Worm (Caenorhabditis elegans): ENCODE data around the gene ZK546.4.

The ZK546.4 gene

DNA sequence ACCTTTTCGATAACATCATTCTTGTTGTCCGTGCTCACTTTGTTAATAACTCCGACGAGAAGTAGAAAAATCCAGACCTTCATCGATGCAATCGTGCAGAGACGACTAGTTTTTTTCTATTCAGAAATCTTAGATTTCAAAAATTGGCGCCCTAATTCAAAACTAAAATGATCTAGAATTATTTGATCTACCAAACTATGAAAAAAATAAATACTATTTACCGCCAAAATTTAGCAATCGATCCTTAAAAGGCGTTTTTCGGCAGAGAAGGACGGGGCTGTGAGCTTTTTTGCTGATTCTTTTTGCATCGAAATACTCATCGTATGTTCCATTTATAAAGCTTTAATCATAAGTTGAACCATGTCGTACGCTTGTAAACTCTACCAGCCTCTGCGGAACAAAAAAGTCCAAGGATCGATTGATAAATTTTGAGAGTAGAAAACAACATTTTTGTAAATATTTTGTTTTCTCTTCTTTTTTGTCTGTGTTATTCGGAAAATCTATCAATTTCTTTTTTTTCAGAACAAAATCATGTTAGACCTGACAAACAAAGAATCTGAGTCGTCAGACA is 11.6 kb downstream of the ZK546.4 start, which contains the start of the genes try-1 and zyg-12:
Gene try-1, minus strand, starts transcription at position 148 of the 571 bp plus-strand sequence.
Gene zyg-12, plus strand, starts transcription at position 521 of the 571 bp plus-strand sequence.
- TF ChIP-seq flt-1 (GFP tag; IDR thresholded peaks at IDR 0.05) (no peak), aly-1 (tag; optimal IDR thresholded peaks at IDR 0.05) (no peak), pes-1 (GFP tag; IDR thresholded peaks at IDR 0.05) (no peak), ceh-36 (tag; optimal IDR thresholded peaks at IDR 0.05) (no peak)

DNA sequence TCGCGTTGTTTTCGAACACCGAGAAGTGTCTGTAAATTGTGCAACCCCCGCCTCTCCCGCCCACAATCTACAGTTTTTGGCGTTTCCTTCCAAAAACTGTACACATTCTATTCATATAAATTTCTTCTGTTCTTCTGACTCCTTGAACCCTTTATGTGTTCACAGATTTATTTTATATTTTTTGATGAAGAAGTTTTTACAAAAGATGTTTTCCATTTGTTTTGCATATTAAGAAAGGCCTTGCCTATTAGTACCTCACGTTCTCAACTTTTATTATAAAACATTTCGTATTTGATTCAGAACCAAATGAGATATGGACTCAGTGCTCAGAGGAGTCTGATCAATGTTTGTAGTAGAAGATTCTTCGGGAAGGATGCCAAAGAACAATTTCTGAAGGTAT is 15.4 kb downstream of the ZK546.4 start, which contains the start of gene ndx-3:
Gene ndx-3, plus strand, starts transcription at position 301 of the 400 bp plus-strand sequence.
- TF ChIP-seq pes-1 (GFP tag; IDR thresholded peaks at IDR 0.05), result no peak
- no peak for TF ChIP-seq scrt-1 (GFP tag; IDR thresholded peaks at IDR 0.05)
- no peak for TF ChIP-seq sea-1 (GFP tag; conservative IDR thresholded peaks at IDR 0.05)
- TF ChIP-seq ama-1 (optimal IDR thresholded peaks at IDR 0.05), result no peak
- TF ChIP-seq hmg-4 (GFP tag; optimal IDR thresholded peaks at IDR 0.05), result no peak
- TF ChIP-seq tbx-37 (GFP tag; conservative IDR thresholded peaks at IDR 0.05), result no peak
- TF ChIP-seq ceh-36 (tag; optimal IDR thresholded peaks at IDR 0.05), result no peak
- no peak for TF ChIP-seq flt-1 (GFP tag; IDR thresholded peaks at IDR 0.05)
- TF ChIP-seq tra-4 (tag; optimal IDR thresholded peaks at IDR 0.05), result no peak
- no peak for TF ChIP-seq hmbx-1 (tag; optimal IDR thresholded peaks at IDR 0.05)
- no peak for TF ChIP-seq ets-7 (tag; optimal IDR thresholded peaks at IDR 0.05)

DNA sequence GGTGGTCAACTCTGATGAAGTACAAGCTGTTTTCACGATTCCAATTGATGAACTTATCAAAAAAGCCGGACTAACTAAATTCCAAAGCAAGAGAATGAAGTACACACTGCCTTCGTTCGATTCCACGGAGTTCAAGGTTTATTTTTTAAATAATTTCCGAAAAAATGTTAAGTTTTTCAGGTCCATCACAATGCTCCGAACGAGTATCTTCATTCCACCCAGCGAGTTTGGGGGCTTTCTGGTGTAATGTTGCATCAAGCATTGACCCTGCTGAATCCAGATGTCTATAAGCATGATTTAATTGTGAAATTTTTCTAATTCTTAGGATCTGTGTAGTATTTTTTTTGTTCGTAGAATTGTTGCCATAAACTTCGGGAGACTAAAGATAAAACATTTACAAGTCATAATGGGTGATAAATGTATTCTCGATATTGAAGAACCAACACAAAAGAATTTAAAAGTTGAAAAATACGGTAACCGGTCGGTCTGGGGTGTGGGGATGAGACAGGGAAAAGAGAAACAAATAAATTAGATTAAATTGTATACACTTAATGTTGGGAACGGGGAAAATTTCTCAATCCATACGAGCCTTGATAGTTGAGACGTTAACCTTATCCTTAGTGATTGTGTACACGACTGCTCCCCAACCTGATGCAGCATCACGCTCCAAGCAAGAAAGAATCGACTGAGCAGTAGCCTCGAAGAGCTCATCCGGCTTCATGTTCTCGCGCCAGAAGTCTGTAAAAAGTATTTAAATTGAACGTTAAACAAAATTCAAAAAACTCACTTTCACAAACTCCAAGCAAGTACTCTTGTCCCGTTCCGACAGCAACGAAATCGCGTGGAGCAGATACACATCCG is 16.5 kb downstream of the ZK546.4 start:
- TF ChIP-seq ceh-13 (GFP tag; optimal IDR thresholded peaks at IDR 0.05) (no peak), aly-1 (tag; optimal IDR thresholded peaks at IDR 0.05) (no peak), hmbx-1 (tag; optimal IDR thresholded peaks at IDR 0.05) (no peak), pes-1 (GFP tag; IDR thresholded peaks at IDR 0.05) (no peak), ceh-36 (tag; optimal IDR thresholded peaks at IDR 0.05) (no peak), F13C5.2 (tag; optimal IDR thresholded peaks at IDR 0.05) (no peak)

DNA sequence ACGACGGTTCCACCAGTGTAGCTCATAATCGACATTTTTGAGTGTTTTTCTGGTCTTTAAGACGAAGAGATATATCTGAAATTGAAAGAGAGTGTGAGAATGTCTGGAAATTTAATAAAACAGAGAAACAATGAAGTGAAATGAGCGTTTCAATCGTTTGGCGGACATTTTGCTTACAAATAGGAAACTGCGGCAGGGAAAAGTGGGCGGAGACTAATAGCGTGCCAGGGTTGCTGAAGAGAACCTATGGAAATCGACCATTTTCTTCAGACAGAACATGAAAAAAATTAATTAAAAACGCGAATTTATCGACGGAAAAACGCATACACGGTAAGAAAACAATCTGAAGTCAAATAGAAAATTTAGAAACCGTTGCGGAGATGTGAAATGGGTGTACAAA is 17.5 kb downstream of the ZK546.4 start, which contains the start of gene pbs-3:
Gene pbs-3, minus strand, starts transcription at position 75 of the 400 bp plus-strand sequence.
- TF ChIP-seq ets-7 (tag; optimal IDR thresholded peaks at IDR 0.05) (peak; percentile 3), hnd-1 (tag; optimal IDR thresholded peaks at IDR 0.05) (no peak), hmbx-1 (tag; optimal IDR thresholded peaks at IDR 0.05) (no peak), ceh-13 (GFP tag; optimal IDR thresholded peaks at IDR 0.05) (no peak), hmg-4 (GFP tag; optimal IDR thresholded peaks at IDR 0.05) (no peak), ama-1 (optimal IDR thresholded peaks at IDR 0.05) (no peak), pes-1 (GFP tag; IDR thresholded peaks at IDR 0.05) (no peak; the same call in 1 of the 2 replicates), aly-1 (tag; optimal IDR thresholded peaks at IDR 0.05) (no peak), tra-4 (tag; optimal IDR thresholded peaks at IDR 0.05) (no peak), tbx-11 (GFP tag; IDR thresholded peaks at IDR 0.05) (no peak), flt-1 (GFP tag; IDR thresholded peaks at IDR 0.05) (no peak), scrt-1 (GFP tag; IDR thresholded peaks at IDR 0.05) (no peak), ceh-36 (tag; optimal IDR thresholded peaks at IDR 0.05) (no peak), tbx-37 (GFP tag; conservative IDR thresholded peaks at IDR 0.05) (peak; percentile 54; the same call in 1 of the 2 replicates), B0310.2 (tag; optimal IDR thresholded peaks at IDR 0.05) (no peak), sea-1 (GFP tag; conservative IDR thresholded peaks at IDR 0.05) (0 out of 2 replicates have a peak, but pooled peaks have one; percentile 23), F13C5.2 (tag; optimal IDR thresholded peaks at IDR 0.05) (peak; percentile 16)

DNA sequence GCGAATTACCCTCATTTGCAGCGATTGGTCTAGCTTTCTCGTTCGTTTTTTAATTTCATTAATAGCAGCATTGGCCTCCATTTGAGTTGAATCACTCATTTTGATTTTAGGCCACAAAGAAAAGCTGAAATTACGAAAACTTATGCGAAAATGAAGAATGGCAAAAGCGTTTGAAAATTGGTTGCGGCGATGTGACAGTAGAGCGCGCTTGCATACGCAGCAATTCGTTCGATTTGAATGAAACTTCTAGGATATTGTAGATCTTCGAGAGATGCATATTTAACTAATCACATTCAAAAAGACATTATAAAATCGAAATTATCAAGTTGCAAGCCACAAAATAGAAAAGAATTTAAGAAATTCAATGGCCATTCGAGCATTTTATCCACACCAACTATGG is 21.9 kb downstream of the ZK546.4 start, which contains the start of gene ulp-2:
Gene ulp-2, minus strand, starts transcription at position 158 of the 400 bp plus-strand sequence.
- TF ChIP-seq aly-1 (tag; optimal IDR thresholded peaks at IDR 0.05) (no peak), ceh-36 (tag; optimal IDR thresholded peaks at IDR 0.05) (no peak), ama-1 (optimal IDR thresholded peaks at IDR 0.05) (no peak), tra-4 (tag; optimal IDR thresholded peaks at IDR 0.05) (no peak), tbx-11 (GFP tag; IDR thresholded peaks at IDR 0.05) (no peak), B0310.2 (tag; optimal IDR thresholded peaks at IDR 0.05) (no peak), scrt-1 (GFP tag; IDR thresholded peaks at IDR 0.05) (no peak), flt-1 (GFP tag; IDR thresholded peaks at IDR 0.05) (no peak), ets-7 (tag; optimal IDR thresholded peaks at IDR 0.05) (no peak)

DNA sequence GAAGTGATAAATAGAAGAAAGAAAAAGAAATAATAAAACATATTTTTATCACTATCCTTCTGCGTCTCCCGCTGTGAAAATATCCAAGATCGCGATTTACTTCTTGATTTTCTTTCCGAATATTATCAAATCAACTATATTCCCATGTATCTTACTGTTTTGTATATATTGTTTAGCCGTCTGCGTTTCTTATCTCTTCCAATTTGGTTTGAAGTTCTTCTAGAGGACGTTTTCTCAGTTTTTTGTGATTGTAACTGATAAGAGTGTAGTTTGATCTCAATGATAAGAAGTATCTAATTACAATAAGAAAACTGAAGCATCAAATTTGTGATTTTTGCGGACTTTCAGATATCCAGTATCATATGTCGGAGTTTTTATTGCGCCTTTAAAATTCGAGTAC is 22.8 kb downstream of the ZK546.4 start:
- no peak for TF ChIP-seq ama-1 (optimal IDR thresholded peaks at IDR 0.05)
- TF ChIP-seq aly-1 (tag; optimal IDR thresholded peaks at IDR 0.05), result no peak
- TF ChIP-seq sea-1 (GFP tag; conservative IDR thresholded peaks at IDR 0.05), result no peak
- TF ChIP-seq scrt-1 (GFP tag; IDR thresholded peaks at IDR 0.05), result no peak
- no peak for TF ChIP-seq B0310.2 (tag; optimal IDR thresholded peaks at IDR 0.05)
- no peak for TF ChIP-seq flt-1 (GFP tag; IDR thresholded peaks at IDR 0.05)
- TF ChIP-seq ceh-13 (GFP tag; optimal IDR thresholded peaks at IDR 0.05), result no peak
- TF ChIP-seq ets-7 (tag; optimal IDR thresholded peaks at IDR 0.05), result no peak
- no peak for TF ChIP-seq ceh-36 (tag; optimal IDR thresholded peaks at IDR 0.05)
- no peak for TF ChIP-seq pes-1 (GFP tag; IDR thresholded peaks at IDR 0.05)
- TF ChIP-seq F13C5.2 (tag; optimal IDR thresholded peaks at IDR 0.05), result no peak
- TF ChIP-seq tbx-11 (GFP tag; IDR thresholded peaks at IDR 0.05), result no peak
- TF ChIP-seq tbx-37 (GFP tag; conservative IDR thresholded peaks at IDR 0.05), result no peak
- no peak for TF ChIP-seq tra-4 (tag; optimal IDR thresholded peaks at IDR 0.05)
- no peak for TF ChIP-seq hmg-4 (GFP tag; optimal IDR thresholded peaks at IDR 0.05)
- no peak for TF ChIP-seq hnd-1 (tag; optimal IDR thresholded peaks at IDR 0.05)
- TF ChIP-seq hmbx-1 (tag; optimal IDR thresholded peaks at IDR 0.05), result no peak

DNA sequence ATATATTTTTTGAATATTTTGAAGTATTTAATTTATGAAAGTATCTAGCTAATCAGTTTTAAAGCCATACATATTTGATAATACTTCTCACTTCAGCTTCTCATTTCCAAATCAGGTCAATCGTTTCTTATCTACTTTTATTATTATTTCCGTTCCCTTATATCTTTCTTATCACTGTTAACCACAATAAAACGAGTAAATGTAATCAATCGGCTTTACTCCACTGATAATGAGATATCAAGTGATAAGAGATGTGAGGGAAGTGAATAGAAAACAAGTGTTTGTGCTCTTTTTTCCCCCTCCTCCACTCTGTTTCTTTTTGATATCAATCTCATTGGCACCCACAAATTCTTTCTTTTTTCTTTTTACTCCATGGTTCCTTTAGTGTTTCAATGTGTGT is 28.7 kb downstream of the ZK546.4 start:
- no peak for TF ChIP-seq hnd-1 (tag; optimal IDR thresholded peaks at IDR 0.05)
- no peak for TF ChIP-seq tbx-11 (GFP tag; IDR thresholded peaks at IDR 0.05)
- no peak for TF ChIP-seq pes-1 (GFP tag; IDR thresholded peaks at IDR 0.05)
- no peak for TF ChIP-seq sea-1 (GFP tag; conservative IDR thresholded peaks at IDR 0.05)
- no peak for TF ChIP-seq ceh-36 (tag; optimal IDR thresholded peaks at IDR 0.05)
- TF ChIP-seq hmg-4 (GFP tag; optimal IDR thresholded peaks at IDR 0.05), result no peak
- no peak for TF ChIP-seq scrt-1 (GFP tag; IDR thresholded peaks at IDR 0.05)
- no peak for TF ChIP-seq tra-4 (tag; optimal IDR thresholded peaks at IDR 0.05)
- no peak for TF ChIP-seq ceh-13 (GFP tag; optimal IDR thresholded peaks at IDR 0.05)
- no peak for TF ChIP-seq ets-7 (tag; optimal IDR thresholded peaks at IDR 0.05)
- no peak for TF ChIP-seq ama-1 (optimal IDR thresholded peaks at IDR 0.05)
- no peak for TF ChIP-seq B0310.2 (tag; optimal IDR thresholded peaks at IDR 0.05)
- TF ChIP-seq aly-1 (tag; optimal IDR thresholded peaks at IDR 0.05), result no peak
- TF ChIP-seq tbx-37 (GFP tag; conservative IDR thresholded peaks at IDR 0.05), result no peak

Measured in whole organism, early embryonic.